Worm (Caenorhabditis elegans): Measurements from ENCODE around the gene C29F3.3.

Gene C29F3.3

DNA sequence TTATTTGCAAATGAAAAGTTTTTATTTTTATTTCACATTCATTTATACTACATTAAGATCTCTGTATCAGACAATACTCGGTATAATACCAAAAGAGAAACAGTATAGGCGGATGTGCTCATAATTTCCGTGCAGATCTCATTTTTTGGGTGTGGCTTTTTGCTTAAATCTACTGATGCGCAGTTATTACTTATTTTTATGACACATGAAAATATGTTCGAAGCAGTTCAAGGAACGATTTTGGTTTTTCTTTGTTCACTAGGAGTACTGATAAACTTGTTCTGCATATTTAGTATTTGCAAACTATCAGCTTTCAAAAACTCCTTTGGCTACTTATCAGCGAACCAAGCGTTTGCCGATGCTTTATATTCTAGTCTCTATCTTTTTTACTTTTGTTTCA, 5.2 kb upstream of the C29F3.3 start, which contains the start of gene srx-58:
TSS of gene srx-58 (plus strand) at position 301 of the 400 bp plus-strand sequence.
- TF ChIP-seq ztf-4 (tag; optimal IDR thresholded peaks at IDR 0.05) (no peak), unc-39 (tag; optimal IDR thresholded peaks at IDR 0.05) (no peak), tbx-2 (tag; optimal IDR thresholded peaks at IDR 0.05) (no peak), elt-2 (tag; optimal IDR thresholded peaks at IDR 0.05) (no peak), nhr-67 (tag; optimal IDR thresholded peaks at IDR 0.05) (no peak), nhr-237 (tag; optimal IDR thresholded peaks at IDR 0.05) (no peak), ama-1 (optimal IDR thresholded peaks at IDR 0.05) (no peak), nhr-43 (tag; optimal IDR thresholded peaks at IDR 0.05; ENCODE audit: poor library complexity, severe bottlenecking) (no peak), lin-39 (tag; optimal IDR thresholded peaks at IDR 0.05) (no peak), ceh-9 (tag; optimal IDR thresholded peaks at IDR 0.05) (no peak), nhr-28 (tag; optimal IDR thresholded peaks at IDR 0.05) (no peak), lsy-12 (tag; optimal IDR thresholded peaks at IDR 0.05) (no peak), elt-3 (tag; optimal IDR thresholded peaks at IDR 0.05) (no peak), fos-1 (tag; optimal IDR thresholded peaks at IDR 0.05) (no peak), egl-27 (tag; optimal IDR thresholded peaks at IDR 0.05) (no peak), eor-1 (tag; optimal IDR thresholded peaks at IDR 0.05) (no peak), hmg-11 (tag; optimal IDR thresholded peaks at IDR 0.05) (no peak), pha-4 (tag; optimal IDR thresholded peaks at IDR 0.05) (no peak)

DNA sequence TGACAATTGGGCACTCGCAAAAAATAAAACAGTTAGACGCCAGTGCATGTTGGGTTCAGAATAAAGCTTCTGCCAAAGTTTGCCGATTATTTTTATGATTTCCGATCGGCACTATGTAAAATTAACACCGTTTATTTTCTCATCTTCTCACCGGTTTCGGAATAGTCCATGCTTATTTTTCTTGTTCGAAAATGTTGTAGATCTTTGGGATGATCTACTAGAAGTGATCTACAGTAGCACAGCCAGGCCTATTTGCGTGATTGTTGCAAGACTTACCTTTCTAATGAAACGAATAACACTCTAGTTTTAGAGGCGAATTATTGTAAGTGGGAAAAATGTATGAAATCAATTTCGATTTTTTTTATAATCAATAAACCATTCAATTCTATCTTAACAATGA, 3.4 kb upstream of the C29F3.3 start, which contains the start of gene clec-231:
TSS of gene clec-231 (minus strand) at position 101 of the 400 bp plus-strand sequence.
- no peak for TF ChIP-seq pha-4 (tag; optimal IDR thresholded peaks at IDR 0.05)
- TF ChIP-seq fos-1 (tag; optimal IDR thresholded peaks at IDR 0.05), result no peak
- no peak for TF ChIP-seq elt-2 (tag; optimal IDR thresholded peaks at IDR 0.05)
- no peak for TF ChIP-seq hmg-11 (tag; optimal IDR thresholded peaks at IDR 0.05)
- TF ChIP-seq skn-1 (tag; optimal IDR thresholded peaks at IDR 0.05), result no peak
- TF ChIP-seq ZK546.5 (tag; optimal IDR thresholded peaks at IDR 0.05), result no peak
- TF ChIP-seq ztf-11 (tag; optimal IDR thresholded peaks at IDR 0.05), result no peak
- no peak for TF ChIP-seq ama-1 (optimal IDR thresholded peaks at IDR 0.05)
- no peak for TF ChIP-seq lin-15B (tag; optimal IDR thresholded peaks at IDR 0.05)

DNA sequence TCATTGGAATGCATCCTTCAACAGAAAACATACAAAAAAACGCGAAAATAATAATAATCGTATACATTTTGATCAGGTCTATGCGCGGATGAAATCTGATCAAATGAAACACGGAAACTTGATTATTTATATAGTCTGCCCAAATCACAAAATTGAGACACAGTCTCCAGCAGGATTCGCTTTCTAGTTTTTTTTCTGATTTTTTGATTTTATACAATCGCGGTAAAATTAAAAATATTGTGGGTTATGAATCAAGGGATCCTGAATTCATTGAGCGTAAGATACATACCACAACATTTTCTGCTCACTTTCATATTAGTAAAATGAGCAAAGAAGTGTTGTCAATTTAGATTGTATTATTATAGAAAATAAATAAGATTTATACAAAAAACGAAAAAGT, 1.9 kb upstream of the C29F3.3 start, which contains the start of gene clec-230:
TSS of gene clec-230 (minus strand) at position 101 of the 400 bp plus-strand sequence.
- TF ChIP-seq skn-1 (tag; optimal IDR thresholded peaks at IDR 0.05) (no peak), lsy-12 (tag; optimal IDR thresholded peaks at IDR 0.05) (no peak), fos-1 (tag; optimal IDR thresholded peaks at IDR 0.05) (no peak), mml-1 (tag; optimal IDR thresholded peaks at IDR 0.05) (no peak), pqm-1 (tag; optimal IDR thresholded peaks at IDR 0.05) (no peak), sea-2 (GFP tag; optimal IDR thresholded peaks at IDR 0.05) (no peak), hmg-11 (tag; optimal IDR thresholded peaks at IDR 0.05) (no peak), elt-3 (tag; optimal IDR thresholded peaks at IDR 0.05) (no peak), ztf-11 (tag; optimal IDR thresholded peaks at IDR 0.05) (no peak), tbx-2 (tag; optimal IDR thresholded peaks at IDR 0.05) (no peak), egl-5 (tag; optimal IDR thresholded peaks at IDR 0.05) (no peak), nhr-25 (tag; optimal IDR thresholded peaks at IDR 0.05) (no peak), lin-39 (tag; optimal IDR thresholded peaks at IDR 0.05) (no peak), lin-15B (tag; optimal IDR thresholded peaks at IDR 0.05) (no peak), unc-62 (GFP tag; optimal IDR thresholded peaks at IDR 0.05) (no peak), elt-2 (tag; optimal IDR thresholded peaks at IDR 0.05) (no peak), nhr-237 (tag; optimal IDR thresholded peaks at IDR 0.05) (no peak), ama-1 (optimal IDR thresholded peaks at IDR 0.05) (no peak), unc-39 (tag; optimal IDR thresholded peaks at IDR 0.05) (no peak), snpc-4 (tag; optimal IDR thresholded peaks at IDR 0.05) (no peak)

DNA sequence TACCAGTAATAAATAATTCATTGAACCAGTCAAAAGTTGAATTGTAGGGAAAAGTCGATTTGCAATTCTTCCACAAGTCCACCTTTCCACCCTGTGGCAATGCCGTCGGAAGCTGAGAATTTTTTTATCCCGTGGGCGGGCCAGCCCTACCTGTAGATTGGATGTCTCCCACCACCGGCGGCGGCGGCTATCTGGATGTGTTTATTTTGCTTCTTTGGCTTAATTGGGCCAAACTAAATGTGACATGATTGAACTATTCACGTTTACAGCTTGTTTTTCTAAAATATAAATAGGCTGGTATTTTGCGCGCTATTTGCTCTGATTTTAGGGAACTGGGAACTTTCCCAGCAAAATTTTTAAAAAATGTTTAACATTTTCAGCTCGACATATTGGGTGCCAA, 2.7 kb downstream of the C29F3.3 start, which contains the start of gene wrt-8:
TSS of gene wrt-8 (minus strand) at position 101 of the 400 bp plus-strand sequence.
- TF ChIP-seq lin-39 (tag; optimal IDR thresholded peaks at IDR 0.05), result no peak

DNA sequence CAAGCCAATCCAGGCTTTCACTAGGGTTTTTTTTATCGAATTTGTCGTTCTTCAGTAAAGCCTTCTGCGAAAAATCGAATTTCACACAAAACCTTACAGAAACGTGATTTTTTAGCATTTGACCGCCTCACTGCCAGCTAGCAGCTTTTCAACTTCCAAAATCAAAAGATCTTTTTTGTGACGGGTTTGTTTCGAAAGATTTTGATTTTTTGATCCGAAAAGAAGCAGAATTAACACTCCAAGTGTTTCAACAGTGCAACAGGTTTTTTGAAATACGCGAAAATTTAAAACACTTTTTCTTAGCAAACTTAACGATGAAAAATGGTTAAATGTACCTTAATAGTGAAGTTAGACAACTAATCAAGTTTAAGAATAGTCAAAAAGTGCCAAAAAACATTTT, 5.8 kb downstream of the C29F3.3 start, which contains the start of gene clec-229:
TSS of gene clec-229 (minus strand) at position 101 of the 400 bp plus-strand sequence.
- TF ChIP-seq nhr-77 (tag; optimal IDR thresholded peaks at IDR 0.05), result no peak
- no peak for TF ChIP-seq fkh-2 (tag; optimal IDR thresholded peaks at IDR 0.05)
- TF ChIP-seq nhr-11 (tag; optimal IDR thresholded peaks at IDR 0.05), result no peak
- TF ChIP-seq elt-3 (tag; optimal IDR thresholded peaks at IDR 0.05), result no peak
- no peak for TF ChIP-seq nhr-23 (tag; optimal IDR thresholded peaks at IDR 0.05)
- TF ChIP-seq ceh-28 (tag; optimal IDR thresholded peaks at IDR 0.05), result no peak
- TF ChIP-seq R02D3.7 (tag; optimal IDR thresholded peaks at IDR 0.05), result no peak
- no peak for TF ChIP-seq fos-1 (tag; optimal IDR thresholded peaks at IDR 0.05)
- TF ChIP-seq ama-1 (optimal IDR thresholded peaks at IDR 0.05), result no peak
- TF ChIP-seq nhr-237 (tag; optimal IDR thresholded peaks at IDR 0.05), result no peak
- TF ChIP-seq elt-1 (tag; optimal IDR thresholded peaks at IDR 0.05), result no peak

Data from whole organism, L3 larva.